Fruit fly (Drosophila melanogaster): ENCODE measurements around the gene CG11858.
A peak's percentile ranks its signal among the peaks of the same experiment; 100 is the strongest.

DNA sequence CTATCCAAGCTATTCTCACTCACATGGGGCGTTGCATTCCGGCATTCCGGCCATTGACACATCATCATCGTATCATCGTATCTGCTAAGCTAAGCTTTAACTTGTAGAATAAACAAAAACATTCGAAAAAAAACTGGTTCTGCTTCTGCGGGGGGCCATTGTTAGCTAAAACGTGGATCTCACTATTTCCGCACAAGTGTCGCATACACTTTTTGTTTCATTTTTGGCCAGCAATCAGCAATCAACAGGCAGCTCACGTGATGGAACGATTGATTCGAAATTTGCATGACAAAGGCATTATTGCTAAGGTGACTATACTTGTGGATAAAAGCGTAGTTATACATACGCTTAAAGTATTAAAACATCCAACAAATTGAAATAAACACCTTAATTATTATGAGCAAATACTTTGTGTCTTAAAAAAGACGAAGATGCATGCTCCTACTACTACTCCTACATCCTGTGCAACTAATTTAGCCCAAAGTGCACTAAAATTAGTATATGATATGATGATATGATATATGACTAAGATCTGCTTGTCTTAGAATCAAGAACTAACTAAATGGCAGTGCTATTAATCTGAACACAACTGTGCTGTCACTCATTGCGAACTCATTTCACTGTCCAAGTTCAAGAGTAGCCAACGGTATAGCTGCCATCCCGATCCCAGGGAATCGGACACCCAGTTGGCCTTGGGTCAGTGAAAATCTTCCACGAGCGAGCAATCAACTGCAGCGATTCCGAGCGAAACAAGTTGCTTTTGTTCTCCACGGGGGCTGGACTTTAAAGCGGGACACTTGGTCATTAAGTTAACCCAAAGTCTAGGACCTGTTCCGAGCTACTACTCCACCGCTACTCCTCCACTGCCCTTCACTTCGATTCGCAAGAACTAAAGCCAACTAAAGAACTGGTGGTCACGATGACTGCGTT lies 23.5 kb upstream of the CG11858 start:
- no peak for TF ChIP-seq cyc (GFP tag; optimal IDR thresholded peaks at IDR 0.05)
- TF ChIP-seq dac (GFP tag; optimal IDR thresholded peaks at IDR 0.05): no peak
- peak; percentile 28 to 32 for TF ChIP-seq ss (GFP tag; optimal IDR thresholded peaks at IDR 0.05)
- no peak for TF ChIP-seq CG16779 (tag; optimal IDR thresholded peaks at IDR 0.05)
- no peak for TF ChIP-seq CG6163 (GFP tag; IDR thresholded peaks at IDR 0.05)
- no peak for TF ChIP-seq Gug (GFP tag; IDR thresholded peaks at IDR 0.05)
- TF ChIP-seq Blimp-1 (GFP tag; optimal IDR thresholded peaks at IDR 0.05): no peak
- no peak for TF ChIP-seq CG6792 (GFP tag; optimal IDR thresholded peaks at IDR 0.05)
- no peak for TF ChIP-seq CG8632 (GFP tag; optimal IDR thresholded peaks at IDR 0.05)
